Fruit fly (Drosophila melanogaster) whole organism, adult: ENCODE data around the gene tipE.
A peak's percentile ranks its signal among the peaks of the same experiment; 100 is the strongest.

ENCODE experiments used
- CG11617 ChIP-seq: fragments of 200-800 bp; sonication (Bioruptor generic); optimal IDR thresholded peaks from 2 replicates; lab custom pipeline; 2017; ENCODE audit warnings: mild to moderate bottlenecking, missing biosample characterization, missing genetic modification reagents, missing genetic modification characterization
- CG12768 ChIP-seq: fragments of 200-800 bp; sonication (Bioruptor generic); optimal IDR thresholded peaks from 2 replicates; lab custom pipeline; 2017; ENCODE audit warnings: missing biosample characterization, missing genetic modification characterization, mild to moderate bottlenecking, moderate library complexity, missing genetic modification reagents
- CG1620 ChIP-seq: fragments of 200-800 bp; sonication (Bioruptor generic); optimal IDR thresholded peaks from 2 replicates; lab custom pipeline; 2016; ENCODE audit warnings: missing biosample characterization, missing genetic modification characterization
- CG33017 ChIP-seq: fragments of 200-800 bp; sonication (Bioruptor generic); optimal IDR thresholded peaks from 2 replicates; lab custom pipeline; 2018; ENCODE audit warnings: missing biosample characterization, mild to moderate bottlenecking, missing genetic modification characterization, moderate library complexity
- CG7045 ChIP-seq: fragments of 200-800 bp; sonication (Bioruptor generic); optimal IDR thresholded peaks from 2 replicates; lab custom pipeline; 2017; ENCODE audit warnings: missing biosample characterization, mild to moderate bottlenecking, missing genetic modification characterization
- CG7101 ChIP-seq: fragments of 200-800 bp; sonication (Bioruptor generic); optimal IDR thresholded peaks from 2 replicates; lab custom pipeline; 2018; ENCODE audit warnings: missing biosample characterization, mild to moderate bottlenecking, missing genetic modification characterization, moderate library complexity
- Clk ChIP-seq: fragments of 200-800 bp; sonication (Bioruptor generic); optimal IDR thresholded peaks from 2 replicates; lab custom pipeline; 2017; ENCODE audit warnings: missing biosample characterization, missing genetic modification characterization
- Hr96 ChIP-seq: fragments of 200-800 bp; sonication (Bioruptor generic); optimal IDR thresholded peaks from 2 replicates; lab custom pipeline; 2016; ENCODE audit warnings: missing biosample characterization, missing genetic modification characterization
- cnc ChIP-seq, 2 experiments: fragments of >200 bp; optimal IDR thresholded peaks; 2 replicates each; lab custom pipeline; 2017
- kay ChIP-seq: fragments of 200-800 bp; sonication (Bioruptor generic); peaks from one replicate; lab custom pipeline; 2016; ENCODE audit warnings: missing biosample characterization, missing genetic modification characterization, borderline replicate concordance
- ovo ChIP-seq: fragments of 200-800 bp; sonication (Bioruptor generic); optimal IDR thresholded peaks from 2 replicates; lab custom pipeline; 2016; ENCODE audit warnings: missing biosample characterization, missing genetic modification characterization
- pad ChIP-seq: fragments of 200-800 bp; sonication (Bioruptor generic); optimal IDR thresholded peaks from 3 replicates; lab custom pipeline; 2017; ENCODE audit warnings: missing biosample characterization, missing genetic modification characterization, mild to moderate bottlenecking, moderate library complexity, missing genetic modification reagents
- tj ChIP-seq: fragments of 200-800 bp; sonication (Bioruptor generic); optimal IDR thresholded peaks from 3 replicates; lab custom pipeline; 2017; ENCODE audit warnings: missing biosample characterization, mild to moderate bottlenecking, missing genetic modification characterization, moderate library complexity

- peak; percentile 37 for TF ChIP-seq kay (GFP tag; lab: Kevin White, UChicago)
- TF ChIP-seq CG1620, result no peak
- TF ChIP-seq Hr96 (GFP tag; lab: Kevin White, UChicago), result no peak
- peak; percentile 90 for TF ChIP-seq tj
- TF ChIP-seq Clk (GFP tag; lab: Kevin White, UChicago), result no peak
- no peak for TF ChIP-seq CG7101 (tag; lab: Kevin White, UChicago)
- TF ChIP-seq CG11617 (GFP tag; lab: Kevin White, UChicago), result no peak
- peak; percentile 9 for TF ChIP-seq CG12768 (GFP tag; lab: Kevin White, UChicago)
- TF ChIP-seq pad (GFP tag; lab: Kevin White, UChicago), result no peak
- TF ChIP-seq ovo (GFP tag; lab: Kevin White, UChicago), result no peak
- TF ChIP-seq CG7045 (GFP tag; lab: Kevin White, UChicago), result no peak
- TF ChIP-seq cnc (optimal IDR thresholded peaks at IDR 0.05; lab: Kevin White, UChicago), result no peak
- no peak for TF ChIP-seq CG33017 (tag; lab: Kevin White, UChicago)
Measured at dm6 chr3L:4233603-4234277, 45.4 kb downstream of the tipE start.
